Fruit fly (Drosophila melanogaster) whole organism, prepupa: ENCODE data around the gene CG13724.
A peak's percentile ranks its signal among the peaks of the same experiment; 100 is the strongest.

Experiments used
- CG10631 ChIP-seq: fragments of 200-800 bp; sonication (Bioruptor generic); optimal IDR thresholded peaks from 2 replicates; lab custom pipeline; 2016; ENCODE audit warnings: missing biosample characterization, missing genetic modification characterization
- CG10669 ChIP-seq: fragments of 200-800 bp; sonication (Bioruptor generic); optimal IDR thresholded peaks from 3 replicates; lab custom pipeline; 2018; ENCODE audit warnings: missing biosample characterization, mild to moderate bottlenecking, missing genetic modification characterization, moderate library complexity
- CG11762 ChIP-seq: fragments of 200-800 bp; sonication (Bioruptor generic); optimal IDR thresholded peaks from 3 replicates; lab custom pipeline; 2016; ENCODE audit warnings: missing biosample characterization, missing genetic modification characterization; ENCODE audit not compliant: insufficient read depth
- CG15336 ChIP-seq: fragments of 200-800 bp; sonication (Bioruptor generic); IDR thresholded peaks from 2 replicates; pipeline ENCODE4 v1.3.6; 2022; ENCODE audit warnings: missing biosample characterization, missing genetic modification characterization
- CG16779 ChIP-seq: fragments of 200-800 bp; sonication (Bioruptor generic); optimal IDR thresholded peaks from 3 replicates; lab custom pipeline; 2017; ENCODE audit warnings: missing biosample characterization, mild to moderate bottlenecking, missing genetic modification characterization
- CG3032 ChIP-seq: fragments of 200-800 bp; optimal IDR thresholded peaks from 2 replicates; lab custom pipeline; 2019; ENCODE audit warnings: missing biosample characterization, mild to moderate bottlenecking, missing genetic modification characterization, moderate library complexity
- CG31627 ChIP-seq: fragments of 200-800 bp; sonication (Bioruptor generic); optimal IDR thresholded peaks from 3 replicates; lab custom pipeline; 2016; ENCODE audit warnings: missing biosample characterization, missing genetic modification characterization
- CG32006 ChIP-seq: fragments of 200-800 bp; sonication (Bioruptor generic); optimal IDR thresholded peaks from 3 replicates; lab custom pipeline; 2017; ENCODE audit warnings: missing biosample characterization, mild to moderate bottlenecking, missing genetic modification characterization
- CG3919 ChIP-seq: fragments of 200-800 bp; sonication (Bioruptor generic); optimal IDR thresholded peaks from 3 replicates; lab custom pipeline; 2016; ENCODE audit warnings: missing biosample characterization, missing genetic modification characterization
- CG6276 ChIP-seq: fragments of 200-800 bp; sonication (Bioruptor generic); optimal IDR thresholded peaks from 2 replicates; lab custom pipeline; 2017; ENCODE audit warnings: missing biosample characterization, mild to moderate bottlenecking, missing genetic modification characterization
- CG8319 ChIP-seq: fragments of 200-800 bp; sonication (Bioruptor generic); optimal IDR thresholded peaks from 3 replicates; lab custom pipeline; 2016; ENCODE audit warnings: missing biosample characterization, missing genetic modification characterization
- CG9139 ChIP-seq: fragments of 200-800 bp; sonication (Bioruptor generic); optimal IDR thresholded peaks from 3 replicates; lab custom pipeline; 2017; ENCODE audit warnings: missing biosample characterization, mild to moderate bottlenecking, missing genetic modification characterization
- Eip78C ChIP-seq: fragments of 200-800 bp; sonication (Bioruptor generic); peaks from one replicate; lab custom pipeline; 2016; ENCODE audit warnings: missing biosample characterization, missing genetic modification characterization
- Eip93F ChIP-seq: fragments of 200-800 bp; sonication (Bioruptor generic); optimal IDR thresholded peaks from 2 replicates; lab custom pipeline; 2016; ENCODE audit warnings: missing biosample characterization, mild to moderate bottlenecking, missing genetic modification characterization
- Ets96B ChIP-seq: fragments of 200-800 bp; optimal IDR thresholded peaks from 2 replicates; lab custom pipeline; 2019; ENCODE audit warnings: missing biosample characterization, mild to moderate bottlenecking, missing genetic modification characterization, moderate library complexity
- Gug ChIP-seq: fragments of 200-800 bp; sonication (Bioruptor generic); IDR thresholded peaks from 2 replicates; pipeline ENCODE4 v1.3.6; 2022; ENCODE audit warnings: missing biosample characterization, missing genetic modification characterization
- Hr38 ChIP-seq: sonication (Bioruptor generic); optimal IDR thresholded peaks from 2 replicates; lab custom pipeline; 2016; ENCODE audit warnings: missing biosample characterization, missing genetic modification characterization
- Hr39 ChIP-seq: fragments of 200-800 bp; sonication (Bioruptor generic); optimal IDR thresholded peaks from 2 replicates; lab custom pipeline; 2016; ENCODE audit warnings: missing biosample characterization, missing genetic modification characterization
- Hr4 ChIP-seq: fragments of 200-800 bp; sonication (Bioruptor generic); optimal IDR thresholded peaks from 3 replicates; lab custom pipeline; 2016; ENCODE audit warnings: missing biosample characterization, missing genetic modification characterization
- Lpt ChIP-seq: fragments of 200-800 bp; sonication (Bioruptor generic); optimal IDR thresholded peaks from 3 replicates; lab custom pipeline; 2016; ENCODE audit warnings: missing biosample characterization, missing genetic modification characterization
- Met ChIP-seq: fragments of 200-800 bp; sonication (Bioruptor generic); optimal IDR thresholded peaks from 3 replicates; lab custom pipeline; 2016; ENCODE audit warnings: missing biosample characterization, missing genetic modification characterization
- OdsH ChIP-seq: fragments of 200-800 bp; sonication (Bioruptor generic); optimal IDR thresholded peaks from 3 replicates; lab custom pipeline; 2016; ENCODE audit warnings: missing biosample characterization, missing genetic modification characterization
- achi ChIP-seq: fragments of 200-800 bp; sonication (Bioruptor generic); optimal IDR thresholded peaks from 3 replicates; lab custom pipeline; 2016; ENCODE audit warnings: missing biosample characterization, missing genetic modification characterization
- cyc ChIP-seq: fragments of 200-800 bp; sonication (Bioruptor generic); optimal IDR thresholded peaks from 3 replicates; lab custom pipeline; 2016; ENCODE audit warnings: missing biosample characterization, missing genetic modification characterization
- dsx ChIP-seq: fragments of 200-800 bp; optimal IDR thresholded peaks from 3 replicates; lab custom pipeline; 2019; ENCODE audit warnings: missing biosample characterization, mild to moderate bottlenecking, missing genetic modification characterization, moderate library complexity; ENCODE audit not compliant: poor library complexity, severe bottlenecking
- eg ChIP-seq: fragments of 200-800 bp; sonication (Bioruptor generic); IDR thresholded peaks from 3 replicates; pipeline ENCODE4 v1.3.6; 2022; ENCODE audit warnings: missing biosample characterization, missing genetic modification characterization
- fd85E ChIP-seq: fragments of 200-800 bp; sonication (Bioruptor generic); optimal IDR thresholded peaks from 3 replicates; lab custom pipeline; 2016; ENCODE audit warnings: missing biosample characterization, missing genetic modification characterization
- fkh ChIP-seq: fragments of 200-800 bp; sonication (Bioruptor generic); optimal IDR thresholded peaks from 3 replicates; lab custom pipeline; 2017; ENCODE audit warnings: missing biosample characterization, mild to moderate bottlenecking, missing genetic modification characterization, moderate library complexity
- lz ChIP-seq: fragments of 200-800 bp; sonication (Bioruptor generic); optimal IDR thresholded peaks from 3 replicates; lab custom pipeline; 2016; ENCODE audit warnings: missing biosample characterization, missing genetic modification characterization
- salr ChIP-seq, 2 experiments: fragments of 200-800 bp; sonication (Bioruptor generic); optimal IDR thresholded peaks; 3 replicates each; lab custom pipeline; 2016 to 2018; ENCODE audit warnings: missing biosample characterization in 2 of 2, missing genetic modification characterization in 2 of 2, mild to moderate bottlenecking in 1 of 2
- ss ChIP-seq, 2 experiments: fragments of 200-800 bp; sonication (Bioruptor generic); optimal IDR thresholded peaks; 2 replicates in 1 of 2; 3 replicates in 1 of 2; lab custom pipeline; 2017 to 2018; ENCODE audit warnings: mild to moderate bottlenecking in 2 of 2, missing biosample characterization in 2 of 2, missing genetic modification characterization in 2 of 2, moderate library complexity in 1 of 2
- svp ChIP-seq: fragments of 200-800 bp; sonication (Bioruptor generic); peaks from one replicate; lab custom pipeline; 2016; ENCODE audit warnings: missing biosample characterization, missing genetic modification characterization
- topi ChIP-seq: fragments of 200-800 bp; sonication (Bioruptor generic); optimal IDR thresholded peaks from 3 replicates; lab custom pipeline; 2016; ENCODE audit warnings: missing biosample characterization, missing genetic modification characterization
- vri ChIP-seq: fragments of 200-800 bp; sonication (Bioruptor generic); optimal IDR thresholded peaks from 3 replicates; lab custom pipeline; 2016; ENCODE audit warnings: missing biosample characterization, mild to moderate bottlenecking, missing genetic modification characterization

CG13724 gene

DNA sequence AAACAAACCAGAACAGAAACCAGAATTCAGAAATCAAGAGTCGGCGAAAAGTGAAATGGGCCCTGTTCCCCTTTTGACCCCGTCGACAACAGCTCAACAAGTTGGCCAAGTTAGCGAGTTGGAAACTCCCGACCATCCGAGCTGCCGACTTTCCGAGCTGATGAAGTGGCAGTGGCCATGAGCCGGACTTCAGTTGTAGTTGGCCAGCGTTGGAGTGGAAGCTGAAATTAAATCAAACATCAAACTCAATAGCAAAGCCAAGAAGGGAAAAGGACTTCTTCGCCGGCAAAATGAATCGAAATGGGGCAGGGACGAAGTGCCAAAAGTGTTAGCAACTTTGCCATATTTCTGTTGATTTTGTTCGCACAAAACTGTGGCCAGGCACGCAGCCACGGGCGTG, at the start of gene CG13724:
Gene CG13724 (plus strand): TSS at position 301 of the 400 bp plus-strand sequence.
- TF ChIP-seq svp (GFP tag; lab: Kevin White, UChicago), result peak; percentile 13
- TF ChIP-seq lz, result no peak
- TF ChIP-seq Hr38 (GFP tag; lab: Kevin White, UChicago), result no peak
- TF ChIP-seq salr (GFP tag; optimal IDR thresholded peaks at IDR 0.05; lab: Kevin White, UChicago), result no peak

DNA sequence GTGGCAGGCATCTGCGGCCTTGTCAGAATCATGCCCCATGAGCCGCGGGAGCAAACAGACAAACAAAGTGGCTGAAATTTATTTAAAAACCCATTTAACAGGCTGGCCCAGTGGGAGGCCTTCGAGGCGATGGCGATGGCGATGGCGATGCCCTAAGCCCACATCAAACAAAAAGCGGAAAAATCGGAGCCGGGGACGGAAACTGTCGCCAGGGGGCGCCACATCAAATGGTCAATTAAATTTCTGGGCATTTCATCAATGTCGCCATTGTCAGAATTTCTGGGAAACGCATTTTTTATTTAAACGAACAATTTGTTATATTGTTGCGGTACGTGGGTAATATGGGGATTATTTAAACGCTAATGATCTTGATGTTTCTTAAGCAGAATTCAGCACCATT, 30.4 kb upstream of the CG13724 start:
- TF ChIP-seq vri (GFP tag; lab: Kevin White, UChicago), result no peak
- TF ChIP-seq achi, result no peak
- TF ChIP-seq CG9139 (GFP tag; lab: Kevin White, UChicago), result no peak
- no peak for TF ChIP-seq Hr39 (GFP tag; lab: Kevin White, UChicago)
- no peak for TF ChIP-seq ss (GFP tag; optimal IDR thresholded peaks at IDR 0.05; lab: Kevin White, UChicago)
- no peak for TF ChIP-seq Eip93F

DNA sequence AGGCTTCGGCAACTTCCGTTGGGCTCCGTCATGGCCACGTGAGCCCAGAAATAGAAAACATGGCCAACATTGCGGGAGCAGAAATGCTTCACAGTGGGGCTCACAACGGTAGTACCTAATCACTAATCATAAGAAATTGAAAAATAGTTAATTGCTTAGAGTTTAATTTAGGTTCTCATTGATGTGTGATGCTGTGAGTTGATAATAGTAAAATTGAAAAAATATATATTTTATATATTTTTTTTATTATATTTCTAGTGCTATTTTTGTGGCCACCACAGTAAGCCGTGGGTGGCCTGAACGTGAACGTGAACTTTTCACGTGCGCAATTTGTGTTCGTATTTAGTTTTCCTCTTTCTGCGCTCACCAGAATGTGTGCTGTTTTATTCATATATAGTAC, 12.1 kb upstream of the CG13724 start:
- TF ChIP-seq eg (GFP tag; lab: Robert Waterston, UW), result 0 out of 3 replicates have a peak, but pooled peaks have one; percentile 12
- TF ChIP-seq CG32006, result peak; percentile 6
- no peak for TF ChIP-seq Hr4 (GFP tag; lab: Kevin White, UChicago)

DNA sequence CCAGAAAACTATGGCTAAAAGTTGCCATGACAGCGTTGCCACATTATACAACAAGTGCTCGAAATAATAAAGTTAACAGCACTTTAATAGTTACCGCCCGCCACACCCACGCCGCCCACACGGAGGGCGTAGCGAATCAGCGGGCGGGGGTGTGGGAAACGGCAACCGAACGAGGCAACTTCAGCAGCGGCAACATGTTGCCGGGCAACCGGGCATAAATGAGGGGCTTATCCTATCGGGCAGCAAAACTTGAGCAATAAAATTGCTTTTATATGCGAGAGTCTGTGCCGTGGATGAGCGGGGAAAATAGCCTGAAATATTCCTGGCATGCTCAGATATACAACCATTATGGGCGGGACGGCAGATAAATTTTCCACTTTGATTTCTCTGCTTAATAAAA, 6.4 kb upstream of the CG13724 start:
- TF ChIP-seq Lpt (no peak), Gug (no peak), Hr38 (GFP tag; lab: Kevin White, UChicago) (no peak), lz (no peak)

DNA sequence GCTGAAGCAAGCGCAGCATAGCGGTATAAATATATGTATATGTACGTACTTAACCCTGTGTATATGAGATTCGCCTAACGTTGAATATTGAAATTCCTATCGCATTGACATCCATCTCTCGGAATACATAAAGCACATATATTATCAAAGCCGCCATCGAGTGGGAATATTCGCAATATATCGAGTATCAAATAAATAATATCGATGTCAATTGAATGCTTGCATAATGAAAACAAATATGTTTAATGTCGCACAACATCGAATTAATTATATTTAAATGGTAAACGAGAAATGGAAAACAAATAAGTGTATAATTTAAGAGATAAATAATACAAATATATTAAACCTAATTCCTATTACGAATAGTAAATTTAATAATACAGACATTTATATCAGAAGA, 1.9 kb upstream of the CG13724 start, which contains the start of gene ND-24L:
Gene ND-24L (minus strand): TSS at position 101 of the 400 bp plus-strand sequence.
- TF ChIP-seq CG8319 (GFP tag; lab: Kevin White, UChicago), result no peak
- TF ChIP-seq CG15336 (GFP tag; lab: Robert Waterston, UW), result no peak
- no peak for TF ChIP-seq CG3032
- TF ChIP-seq CG10631 (GFP tag; lab: Kevin White, UChicago), result no peak
- no peak for TF ChIP-seq fd85E
- TF ChIP-seq Ets96B (tag; lab: Kevin White, UChicago), result no peak
- no peak for TF ChIP-seq CG6276 (GFP tag; lab: Kevin White, UChicago)
- no peak for TF ChIP-seq cyc (GFP tag; lab: Kevin White, UChicago)
- TF ChIP-seq CG10669 (GFP tag; lab: Kevin White, UChicago), result no peak
- TF ChIP-seq Eip78C (GFP tag; lab: Kevin White, UChicago), result no peak
- TF ChIP-seq vri (GFP tag; lab: Kevin White, UChicago), result no peak
- no peak for TF ChIP-seq fkh
- no peak for TF ChIP-seq CG16779 (tag; lab: Kevin White, UChicago)
- TF ChIP-seq CG3919 (GFP tag; lab: Kevin White, UChicago), result no peak
- TF ChIP-seq CG11762, result no peak
- no peak for TF ChIP-seq Hr4 (GFP tag; lab: Kevin White, UChicago)
- TF ChIP-seq Hr38 (GFP tag; lab: Kevin White, UChicago), result no peak
- TF ChIP-seq eg (GFP tag; lab: Robert Waterston, UW), result no peak
- no peak for TF ChIP-seq topi (GFP tag; lab: Kevin White, UChicago)
- TF ChIP-seq Met (GFP tag; lab: Kevin White, UChicago), result no peak

DNA sequence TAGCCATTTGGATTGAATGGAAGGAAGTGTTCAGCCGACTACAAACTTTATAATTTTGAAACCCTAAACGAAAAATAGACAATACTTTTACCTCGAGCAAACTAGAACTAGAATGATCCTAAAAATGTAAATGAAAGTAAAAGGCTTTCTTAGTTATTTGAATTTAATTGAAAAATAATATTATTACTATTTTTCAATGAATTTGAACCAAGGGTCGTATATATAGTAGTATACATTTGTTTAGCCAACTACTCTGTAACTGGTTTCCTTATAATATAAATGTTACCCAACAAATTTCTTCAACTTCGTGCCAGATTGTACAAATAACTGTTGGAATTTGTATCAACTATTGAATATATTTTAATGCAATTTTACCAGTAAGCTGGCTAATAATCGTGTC, 2.8 kb downstream of the CG13724 start, which contains the start of gene CG13725:
Gene CG13725 (minus strand): TSS at position 101 of the 400 bp plus-strand sequence.
- no peak for TF ChIP-seq OdsH (GFP tag; lab: Kevin White, UChicago)
- no peak for TF ChIP-seq CG15336 (GFP tag; lab: Robert Waterston, UW)
- TF ChIP-seq CG31627 (GFP tag; lab: Kevin White, UChicago), result no peak
- TF ChIP-seq dsx (GFP tag; lab: Kevin White, UChicago), result no peak
- TF ChIP-seq, all 60 proteins: peak for 0
